Worm (Caenorhabditis elegans) whole organism, L2 larva: ENCODE data around the gene toh-1.

ENCODE experiments used
- C34F6.9 ChIP-seq: fragments of 150-350 bp; optimal IDR thresholded peaks from 2 replicates; lab custom pipeline; 2014; ENCODE audit warnings: missing biosample characterization, missing genetic modification characterization
- F13H6.1 ChIP-seq: sonication (generic microtip); optimal IDR thresholded peaks from 2 replicates; lab custom pipeline; 2016; ENCODE audit warnings: missing genetic modification characterization, missing compliant biosample characterization
- R02D3.7 ChIP-seq: fragments of 150-350 bp; optimal IDR thresholded peaks from 2 replicates; lab custom pipeline; 2014; ENCODE audit warnings: missing biosample characterization, missing genetic modification characterization
- Y55F3AM.14 ChIP-seq: fragments of 200-800 bp; sonication (Bioruptor generic); optimal IDR thresholded peaks from 2 replicates; lab custom pipeline; 2018; ENCODE audit warnings: mild to moderate bottlenecking, missing genetic modification characterization, missing compliant biosample characterization
- ZK546.5 ChIP-seq: sonication (generic microtip); optimal IDR thresholded peaks from 2 replicates; lab custom pipeline; 2017; ENCODE audit warnings: missing biosample characterization, missing genetic modification characterization
- alr-1 ChIP-seq: fragments of 150-350 bp; optimal IDR thresholded peaks from 2 replicates; lab custom pipeline; 2014; ENCODE audit warnings: missing biosample characterization, missing genetic modification characterization
- aly-2 ChIP-seq: fragments of 150-350 bp; optimal IDR thresholded peaks from 2 replicates; lab custom pipeline; 2014; ENCODE audit warnings: missing biosample characterization, missing genetic modification characterization
- ama-1 ChIP-seq: fragments of 150-350 bp; optimal IDR thresholded peaks from 2 replicates; lab custom pipeline; 2018; ENCODE audit warnings: inconsistent platforms
- blmp-1 ChIP-seq: sonication (generic microtip); optimal IDR thresholded peaks from 2 replicates; lab custom pipeline; 2017; ENCODE audit warnings: missing genetic modification characterization, mild to moderate bottlenecking, missing compliant biosample characterization, antibody characterized with exemption, moderate library complexity; ENCODE audit not compliant: insufficient read depth
- ceh-16 ChIP-seq: fragments of 150-350 bp; optimal IDR thresholded peaks from 2 replicates; lab custom pipeline; 2014; ENCODE audit warnings: missing biosample characterization, missing genetic modification characterization
- ceh-82 ChIP-seq: fragments of 150-350 bp; optimal IDR thresholded peaks from 2 replicates; lab custom pipeline; 2014; ENCODE audit warnings: missing biosample characterization, missing genetic modification characterization
- crh-2 ChIP-seq: sonication (generic microtip); optimal IDR thresholded peaks from 2 replicates; lab custom pipeline; 2017; ENCODE audit warnings: missing biosample characterization, missing genetic modification characterization
- dmd-4 ChIP-seq: sonication (generic microtip); optimal IDR thresholded peaks from 2 replicates; lab custom pipeline; 2017; ENCODE audit warnings: missing biosample characterization, missing genetic modification characterization
- egl-27 ChIP-seq: sonication (generic microtip); optimal IDR thresholded peaks from 3 replicates; lab custom pipeline; 2017; ENCODE audit warnings: missing biosample characterization, missing genetic modification reagents, missing genetic modification characterization
- elt-1 ChIP-seq: fragments of 150-350 bp; optimal IDR thresholded peaks from 2 replicates; lab custom pipeline; 2014; ENCODE audit warnings: missing biosample characterization, missing genetic modification characterization
- elt-3 ChIP-seq: sonication (generic microtip); optimal IDR thresholded peaks from 2 replicates; lab custom pipeline; 2017; ENCODE audit warnings: missing biosample characterization, missing genetic modification characterization
- fos-1 ChIP-seq: fragments of 150-350 bp; optimal IDR thresholded peaks from 2 replicates; lab custom pipeline; 2014; ENCODE audit warnings: missing biosample characterization, missing genetic modification characterization
- gmeb-1 ChIP-seq: fragments of 150-350 bp; optimal IDR thresholded peaks from 2 replicates; lab custom pipeline; 2014; ENCODE audit warnings: missing biosample characterization, missing genetic modification characterization
- lin-11 ChIP-seq: fragments of 150-350 bp; sonication (generic microtip); optimal IDR thresholded peaks from 2 replicates; lab custom pipeline; 2014; ENCODE audit warnings: missing biosample characterization, missing genetic modification characterization, inconsistent platforms, mixed read lengths
- lin-13 ChIP-seq: fragments of 150-350 bp; optimal IDR thresholded peaks from 2 replicates; lab custom pipeline; 2014; ENCODE audit warnings: missing biosample characterization, missing genetic modification reagents, missing genetic modification characterization
- lin-39 ChIP-seq: fragments of 150-350 bp; optimal IDR thresholded peaks from 2 replicates; lab custom pipeline; 2014; ENCODE audit warnings: missing biosample characterization, missing genetic modification reagents, missing genetic modification characterization
- lsy-2 ChIP-seq, 2 experiments: fragments of 150-350 bp in 1 of 2; sonication (generic microtip) in 1 of 2; optimal IDR thresholded peaks; 2 replicates each; lab custom pipeline; 2014 to 2017; ENCODE audit warnings: missing biosample characterization in 2 of 2, missing genetic modification characterization in 2 of 2
- mab-5 ChIP-seq: fragments of 150-350 bp; optimal IDR thresholded peaks from 2 replicates; lab custom pipeline; 2014; ENCODE audit warnings: missing biosample characterization, missing genetic modification characterization
- mbf-1 ChIP-seq: sonication (generic microtip); optimal IDR thresholded peaks from 2 replicates; lab custom pipeline; 2017; ENCODE audit warnings: missing biosample characterization, missing genetic modification characterization
- mdl-1 ChIP-seq, 2 experiments: fragments of 150-350 bp in 1 of 2; sonication (generic microtip) in 1 of 2; optimal IDR thresholded peaks; 2 replicates each; lab custom pipeline; 2017; ENCODE audit warnings: missing biosample characterization in 2 of 2, missing genetic modification characterization in 2 of 2
- nhr-10 ChIP-seq: sonication (generic microtip); optimal IDR thresholded peaks from 2 replicates; lab custom pipeline; 2017; ENCODE audit warnings: missing biosample characterization, missing genetic modification characterization
- nhr-11 ChIP-seq: fragments of 150-350 bp; optimal IDR thresholded peaks from 2 replicates; lab custom pipeline; 2014; ENCODE audit warnings: missing biosample characterization, missing genetic modification characterization
- nhr-12 ChIP-seq: fragments of 150-350 bp; optimal IDR thresholded peaks from 2 replicates; lab custom pipeline; 2014; ENCODE audit warnings: missing biosample characterization, missing genetic modification characterization
- nhr-129 ChIP-seq: fragments of 150-350 bp; optimal IDR thresholded peaks from 2 replicates; lab custom pipeline; 2014; ENCODE audit warnings: missing biosample characterization, missing genetic modification characterization
- nhr-21 ChIP-seq: fragments of 150-350 bp; optimal IDR thresholded peaks from 2 replicates; lab custom pipeline; 2014; ENCODE audit warnings: missing biosample characterization, missing genetic modification characterization
- nhr-23 ChIP-seq: fragments of 150-350 bp; optimal IDR thresholded peaks from 2 replicates; lab custom pipeline; 2014; ENCODE audit warnings: missing biosample characterization, missing genetic modification reagents, missing genetic modification characterization
- nhr-237 ChIP-seq: fragments of 150-350 bp; optimal IDR thresholded peaks from 2 replicates; lab custom pipeline; 2014; ENCODE audit warnings: missing biosample characterization, missing genetic modification characterization
- nhr-25 ChIP-seq: fragments of 150-350 bp; sonication (generic microtip); optimal IDR thresholded peaks from 3 replicates; lab custom pipeline; 2014; ENCODE audit warnings: missing biosample characterization, missing genetic modification characterization
- nhr-6 ChIP-seq: fragments of 150-350 bp; optimal IDR thresholded peaks from 2 replicates; lab custom pipeline; 2014; ENCODE audit warnings: missing biosample characterization, missing genetic modification characterization
- nhr-77 ChIP-seq: fragments of 150-350 bp; optimal IDR thresholded peaks from 2 replicates; lab custom pipeline; 2014; ENCODE audit warnings: missing biosample characterization, missing genetic modification characterization
- peb-1 ChIP-seq: fragments of 150-350 bp; optimal IDR thresholded peaks from 2 replicates; lab custom pipeline; 2014; ENCODE audit warnings: missing biosample characterization, missing genetic modification characterization
- sem-4 ChIP-seq: fragments of 150-350 bp; optimal IDR thresholded peaks from 2 replicates; lab custom pipeline; 2014; ENCODE audit warnings: missing biosample characterization, missing genetic modification reagents, missing genetic modification characterization
- skn-1 ChIP-seq: sonication (generic microtip); optimal IDR thresholded peaks from 2 replicates; lab custom pipeline; 2017; ENCODE audit warnings: missing biosample characterization, missing genetic modification characterization
- sma-3 ChIP-seq: sonication (generic microtip); optimal IDR thresholded peaks from 2 replicates; lab custom pipeline; 2016; ENCODE audit warnings: missing genetic modification reagents, missing genetic modification characterization, missing compliant biosample characterization
- sma-9 ChIP-seq, 2 experiments: fragments of 150-350 bp in 1 of 2; sonication (generic microtip) in 1 of 2; optimal IDR thresholded peaks; 2 replicates each; lab custom pipeline; 2014 to 2016; ENCODE audit warnings: missing genetic modification characterization in 2 of 2, mild to moderate bottlenecking in 1 of 2, missing biosample characterization in 1 of 2, missing compliant biosample characterization in 1 of 2, missing genetic modification reagents in 1 of 2, moderate library complexity in 1 of 2
- snpc-4 ChIP-seq: fragments of 150-350 bp; optimal IDR thresholded peaks from 2 replicates; lab custom pipeline; 2014; ENCODE audit warnings: missing biosample characterization, missing genetic modification characterization
- unc-39 ChIP-seq: fragments of 150-350 bp; optimal IDR thresholded peaks from 2 replicates; lab custom pipeline; 2014; ENCODE audit warnings: missing biosample characterization, missing genetic modification characterization
- unc-55 ChIP-seq: fragments of 150-350 bp; sonication (generic microtip); optimal IDR thresholded peaks from 3 replicates; lab custom pipeline; 2014; ENCODE audit warnings: missing biosample characterization, missing genetic modification reagents, missing genetic modification characterization
- unc-62 ChIP-seq: fragments of 150-350 bp; optimal IDR thresholded peaks from 2 replicates; lab custom pipeline; 2014; ENCODE audit warnings: missing biosample characterization, missing genetic modification reagents, missing genetic modification characterization
- zag-1 ChIP-seq: fragments of 150-350 bp; optimal IDR thresholded peaks from 2 replicates; lab custom pipeline; 2014; ENCODE audit warnings: missing biosample characterization, missing genetic modification characterization
- ztf-1 ChIP-seq: fragments of 200-800 bp; sonication (Bioruptor generic); conservative IDR thresholded peaks from 2 replicates; pipeline ENCODE4 v1.3.6; 2022; ENCODE audit warnings: missing genetic modification characterization, missing compliant biosample characterization
- ztf-11 ChIP-seq: sonication (generic microtip); optimal IDR thresholded peaks from 2 replicates; lab custom pipeline; 2017; ENCODE audit warnings: missing biosample characterization, missing genetic modification characterization
- ztf-4 ChIP-seq: fragments of 150-350 bp; optimal IDR thresholded peaks from 2 replicates; lab custom pipeline; 2014; ENCODE audit warnings: missing biosample characterization, missing genetic modification characterization

toh-1 gene

ce11 chrIII:3798416-3798815 lies 10.4 kb downstream of the toh-1 start:
- TF ChIP-seq lin-13 (GFP tag; lab: Kevin White, UChicago) (peak; percentile 23), peb-1 (tag; lab: Kevin White, UChicago) (no peak)

- TF ChIP-seq R02D3.7 (no peak), aly-2 (tag; lab: Kevin White, UChicago) (no peak), nhr-23 (tag; lab: Kevin White, UChicago) (peak; percentile 83), elt-1 (peak; percentile 91), nhr-10 (tag; lab: Kevin White, UChicago) (no peak), C34F6.9 (tag; lab: Kevin White, UChicago) (no peak), ceh-82 (tag; lab: Kevin White, UChicago) (no peak), F13H6.1 (peak; percentile 50), elt-3 (tag; lab: Kevin White, UChicago) (no peak), snpc-4 (tag; lab: Kevin White, UChicago) (no peak), nhr-21 (tag; lab: Kevin White, UChicago) (peak; percentile 22), mdl-1 (tag; optimal IDR thresholded peaks at IDR 0.05; lab: Kevin White, UChicago) (peak; percentile 18 to 48), zag-1 (tag; lab: Kevin White, UChicago) (no peak), nhr-129 (tag; lab: Kevin White, UChicago) (peak; percentile 35), ztf-11 (no peak), egl-27 (peak; percentile 27), unc-39 (tag; lab: Kevin White, UChicago) (no peak), lin-39 (tag; lab: Kevin White, UChicago) (no peak), sem-4 (tag; lab: Kevin White, UChicago) (peak; percentile 86), unc-55 (GFP tag; lab: Kevin White, UChicago) (no peak), ztf-1 (GFP tag; lab: Robert Waterston, UW) (no peak), skn-1 (tag; lab: Kevin White, UChicago) (no peak), peb-1 (tag; lab: Kevin White, UChicago) (no peak), unc-62 (GFP tag; lab: Kevin White, UChicago) (no peak), dmd-4 (tag; lab: Kevin White, UChicago) (no peak), nhr-6 (tag; lab: Kevin White, UChicago) (no peak), ztf-4 (no peak), ama-1 (lab: Kevin White, UChicago) (no peak), alr-1 (no peak), fos-1 (tag; lab: Kevin White, UChicago) (peak; percentile 31), ZK546.5 (tag; lab: Kevin White, UChicago) (no peak), Y55F3AM.14 (GFP tag; lab: Kevin White, UChicago) (no peak), lin-11 (tag; lab: Kevin White, UChicago) (no peak), nhr-12 (tag; lab: Kevin White, UChicago) (no peak), nhr-25 (tag; lab: Kevin White, UChicago) (peak; percentile 88), nhr-11 (no peak), mbf-1 (no peak), mab-5 (tag; lab: Kevin White, UChicago) (no peak), lin-13 (GFP tag; lab: Kevin White, UChicago) (peak; percentile 0), sma-9 (GFP tag; optimal IDR thresholded peaks at IDR 0.05; lab: Kevin White, UChicago) (peak; percentile 91), sma-9 (tag; optimal IDR thresholded peaks at IDR 0.05; lab: Kevin White, UChicago) (no peak), lsy-2 (tag; optimal IDR thresholded peaks at IDR 0.05; lab: Kevin White, UChicago) (peak in 1 of 2 experiments; percentile 39), gmeb-1 (no peak), ceh-16 (tag; lab: Kevin White, UChicago) (peak; percentile 88), crh-2 (peak; percentile 47), blmp-1 (tag; lab: Kevin White, UChicago) (peak; percentile 84), sma-3 (GFP tag; lab: Kevin White, UChicago) (peak; percentile 45), nhr-237 (tag; lab: Kevin White, UChicago) (no peak), nhr-77 (tag; lab: Kevin White, UChicago) (no peak)
- TF ChIP-seq, all 48 proteins: peak for 17
These were observed 11.4 kb downstream of the toh-1 start for ce11 chrIII:3797180-3798026.
